Worm (Caenorhabditis elegans) whole organism, L1 larva: ENCODE data around the gene dsb-1.

Source experiments
- C16A3.4 ChIP-seq: fragments of 150-350 bp; optimal IDR thresholded peaks from 2 replicates; lab custom pipeline; 2014; ENCODE audit warnings: missing biosample characterization, missing genetic modification characterization
- aly-2 ChIP-seq: fragments of 150-350 bp; optimal IDR thresholded peaks from 2 replicates; lab custom pipeline; 2014; ENCODE audit warnings: missing biosample characterization, missing genetic modification characterization
- blmp-1 ChIP-seq: fragments of 150-350 bp; optimal IDR thresholded peaks from 2 replicates; lab custom pipeline; 2014; ENCODE audit warnings: missing biosample characterization, missing genetic modification characterization
- ceh-8 ChIP-seq: fragments of 200-800 bp; sonication (Bioruptor generic); optimal IDR thresholded peaks from 2 replicates; lab custom pipeline; 2018; ENCODE audit warnings: mild to moderate bottlenecking, missing genetic modification characterization, moderate library complexity, missing compliant biosample characterization
- ceh-82 ChIP-seq, 3 experiments: fragments of 150-350 bp in 1 of 3; sonication (generic microtip) in 2 of 3; optimal IDR thresholded peaks; 2 replicates each; lab custom pipeline; 2014 to 2017; ENCODE audit warnings: missing biosample characterization in 3 of 3, missing genetic modification characterization in 3 of 3
- dpl-1 ChIP-seq, 3 experiments: fragments of 150-350 bp in 2 of 3; sonication (generic microtip) in 1 of 3; optimal IDR thresholded peaks; 2 replicates each; lab custom pipeline; 2014 to 2017; ENCODE audit warnings: missing biosample characterization in 3 of 3, missing genetic modification characterization in 3 of 3, missing genetic modification reagents in 3 of 3
- dsc-1 ChIP-seq: sonication (generic microtip); optimal IDR thresholded peaks from 2 replicates; lab custom pipeline; 2016; ENCODE audit warnings: mild to moderate bottlenecking, missing genetic modification characterization, missing compliant biosample characterization
- efl-1 ChIP-seq, 4 experiments: fragments of 150-350 bp; optimal IDR thresholded peaks in 3 of 4; peaks in 1 of 4; 1 replicate in 1 of 4; 2 replicates in 3 of 4; lab custom pipeline; 2014; ENCODE audit warnings: missing biosample characterization in 2 of 4, missing genetic modification characterization in 2 of 4, missing genetic modification reagents in 2 of 4
- efl-3 ChIP-seq: fragments of 200-800 bp; sonication (Bioruptor generic); optimal IDR thresholded peaks from 2 replicates; lab custom pipeline; 2018; ENCODE audit warnings: mild to moderate bottlenecking, missing genetic modification characterization, missing compliant biosample characterization
- egl-13 ChIP-seq: sonication (generic microtip); optimal IDR thresholded peaks from 2 replicates; lab custom pipeline; 2016; ENCODE audit warnings: missing genotype, missing genetic modification reagents, missing genetic modification characterization, missing compliant biosample characterization
- egl-27 ChIP-seq, 2 experiments: fragments of 150-350 bp in 1 of 2; sonication (generic microtip); optimal IDR thresholded peaks; 3 replicates each; lab custom pipeline; 2017 to 2018; ENCODE audit warnings: missing biosample characterization in 2 of 2, missing genetic modification characterization in 2 of 2, missing genetic modification reagents in 2 of 2
- elt-2 ChIP-seq: sonication (generic microtip); optimal IDR thresholded peaks from 2 replicates; lab custom pipeline; 2016; ENCODE audit warnings: missing genetic modification characterization, mild to moderate bottlenecking, inconsistent platforms, missing compliant biosample characterization, missing genetic modification reagents
- elt-3 ChIP-seq, 6 experiments: fragments of 150-350 bp in 1 of 6; sonication (generic microtip); optimal IDR thresholded peaks; 2 replicates each; lab custom pipeline; 2017 to 2018; ENCODE audit warnings: missing biosample characterization in 6 of 6, missing genetic modification characterization in 6 of 6, inconsistent platforms in 1 of 6
- ets-5 ChIP-seq: fragments of 200-800 bp; sonication (Bioruptor generic); IDR thresholded peaks from 2 replicates; pipeline ENCODE4 v1.3.6; 2022; ENCODE audit warnings: missing genetic modification characterization, missing compliant biosample characterization
- fkh-10 ChIP-seq: sonication (generic microtip); optimal IDR thresholded peaks from 2 replicates; lab custom pipeline; 2017; ENCODE audit warnings: missing biosample characterization, missing genetic modification reagents, missing genetic modification characterization
- hlh-4 ChIP-seq: sonication (generic microtip); optimal IDR thresholded peaks from 2 replicates; lab custom pipeline; 2016; ENCODE audit warnings: mild to moderate bottlenecking, missing genetic modification characterization, missing compliant biosample characterization
- hpl-2 ChIP-seq: fragments of 150-350 bp; optimal IDR thresholded peaks from 2 replicates; lab custom pipeline; 2014; ENCODE audit warnings: missing biosample characterization, missing genetic modification reagents, missing genetic modification characterization
- isw-1 ChIP-seq: fragments of 200-800 bp; sonication (Bioruptor generic); IDR thresholded peaks from 2 replicates; pipeline ENCODE4 v1.3.6; 2022; ENCODE audit warnings: missing genetic modification characterization, missing compliant biosample characterization
- jun-1 ChIP-seq: fragments of 150-350 bp; optimal IDR thresholded peaks from 2 replicates; lab custom pipeline; 2014; ENCODE audit warnings: missing biosample characterization, missing genetic modification reagents, missing genetic modification characterization
- lin-13 ChIP-seq: fragments of 150-350 bp; optimal IDR thresholded peaks from 2 replicates; lab custom pipeline; 2014; ENCODE audit warnings: missing biosample characterization, missing genetic modification reagents, missing genetic modification characterization
- lin-14 ChIP-seq: fragments of 200-800 bp; sonication (Bioruptor generic); optimal IDR thresholded peaks from 2 replicates; lab custom pipeline; 2018; ENCODE audit warnings: mild to moderate bottlenecking, missing genetic modification characterization, moderate library complexity, missing compliant biosample characterization
- lin-15B ChIP-seq: fragments of 150-350 bp; sonication (generic microtip); optimal IDR thresholded peaks from 3 replicates; lab custom pipeline; 2014; ENCODE audit warnings: missing biosample characterization, missing genetic modification characterization
- lin-39 ChIP-seq: fragments of 150-350 bp; optimal IDR thresholded peaks from 2 replicates; lab custom pipeline; 2014; ENCODE audit warnings: missing biosample characterization, missing genetic modification reagents, missing genetic modification characterization
- lir-3 ChIP-seq: sonication (generic microtip); optimal IDR thresholded peaks from 2 replicates; lab custom pipeline; 2016; ENCODE audit warnings: mild to moderate bottlenecking, missing genetic modification characterization, moderate library complexity, missing compliant biosample characterization; ENCODE audit not compliant: poor library complexity
- mab-9 ChIP-seq: fragments of 200-800 bp; sonication (Bioruptor generic); IDR thresholded peaks from 2 replicates; pipeline ENCODE4 v1.3.6; 2022; ENCODE audit warnings: missing genetic modification reagents, missing genetic modification characterization, missing compliant biosample characterization
- mdl-1 ChIP-seq, 2 experiments: fragments of 150-350 bp; optimal IDR thresholded peaks; 2 replicates each; lab custom pipeline; 2014 to 2017; ENCODE audit warnings: missing biosample characterization in 2 of 2, missing genetic modification characterization in 2 of 2, inconsistent platforms in 1 of 2
- mef-2 ChIP-seq: fragments of 150-350 bp; optimal IDR thresholded peaks from 2 replicates; lab custom pipeline; 2014; ENCODE audit warnings: missing biosample characterization, missing genetic modification characterization
- mep-1 ChIP-seq: fragments of 150-350 bp; optimal IDR thresholded peaks from 2 replicates; lab custom pipeline; 2014; ENCODE audit warnings: missing biosample characterization, missing genetic modification characterization
- nhr-11 ChIP-seq: fragments of 150-350 bp; optimal IDR thresholded peaks from 2 replicates; lab custom pipeline; 2014; ENCODE audit warnings: missing biosample characterization, missing genetic modification characterization
- nhr-20 ChIP-seq: sonication (generic microtip); optimal IDR thresholded peaks from 2 replicates; lab custom pipeline; 2016; ENCODE audit warnings: mild to moderate bottlenecking, missing genetic modification characterization, missing compliant biosample characterization
- nhr-237 ChIP-seq: fragments of 150-350 bp; optimal IDR thresholded peaks from 2 replicates; lab custom pipeline; 2014; ENCODE audit warnings: missing biosample characterization, missing genetic modification characterization
- nhr-47 ChIP-seq: sonication (generic microtip); optimal IDR thresholded peaks from 2 replicates; lab custom pipeline; 2016; ENCODE audit warnings: mild to moderate bottlenecking, missing genetic modification characterization, moderate library complexity, missing compliant biosample characterization
- nhr-77 ChIP-seq: fragments of 150-350 bp; optimal IDR thresholded peaks from 2 replicates; lab custom pipeline; 2014; ENCODE audit warnings: missing biosample characterization, missing genetic modification characterization
- nhr-85 ChIP-seq: sonication (generic microtip); peaks from one replicate; lab custom pipeline; 2016; ENCODE audit warnings: missing genetic modification characterization, inconsistent platforms, missing compliant biosample characterization
- pax-3 ChIP-seq: fragments of 200-800 bp; sonication (Bioruptor generic); optimal IDR thresholded peaks from 2 replicates; lab custom pipeline; 2018; ENCODE audit warnings: mild to moderate bottlenecking, missing genetic modification characterization, moderate library complexity, missing compliant biosample characterization
- skn-1 ChIP-seq: fragments of 150-350 bp; optimal IDR thresholded peaks from 2 replicates; lab custom pipeline; 2014; ENCODE audit warnings: missing biosample characterization, missing genetic modification characterization
- snpc-4 ChIP-seq: fragments of 150-350 bp; optimal IDR thresholded peaks from 2 replicates; lab custom pipeline; 2014; ENCODE audit warnings: missing biosample characterization, missing genetic modification characterization
- snu-23 ChIP-seq: sonication (generic microtip); optimal IDR thresholded peaks from 2 replicates; lab custom pipeline; 2016; ENCODE audit warnings: missing genetic modification characterization, missing compliant biosample characterization
- sup-37 ChIP-seq: fragments of 200-800 bp; sonication (Bioruptor generic); optimal IDR thresholded peaks from 2 replicates; lab custom pipeline; 2018; ENCODE audit warnings: mild to moderate bottlenecking, missing genetic modification characterization, missing compliant biosample characterization
- swsn-7 ChIP-seq: sonication (generic microtip); optimal IDR thresholded peaks from 2 replicates; lab custom pipeline; 2016; ENCODE audit warnings: missing genetic modification characterization, missing compliant biosample characterization
- tbx-2 ChIP-seq: sonication (generic microtip); optimal IDR thresholded peaks from 2 replicates; lab custom pipeline; 2016; ENCODE audit warnings: missing genetic modification characterization, missing compliant biosample characterization
- xbp-1 ChIP-seq: sonication (generic microtip); optimal IDR thresholded peaks from 2 replicates; lab custom pipeline; 2016; ENCODE audit warnings: missing genetic modification characterization, missing compliant biosample characterization
- zip-4 ChIP-seq: fragments of 200-800 bp; sonication (Bioruptor generic); optimal IDR thresholded peaks from 2 replicates; lab custom pipeline; 2018; ENCODE audit warnings: mild to moderate bottlenecking, missing genetic modification characterization, moderate library complexity, missing compliant biosample characterization
- ztf-11 ChIP-seq, 2 experiments: sonication (generic microtip); optimal IDR thresholded peaks; 2 replicates each; lab custom pipeline; 2016 to 2017; ENCODE audit warnings: missing genetic modification characterization in 2 of 2, missing biosample characterization in 1 of 2, missing compliant biosample characterization in 1 of 2

dsb-1 gene

DNA sequence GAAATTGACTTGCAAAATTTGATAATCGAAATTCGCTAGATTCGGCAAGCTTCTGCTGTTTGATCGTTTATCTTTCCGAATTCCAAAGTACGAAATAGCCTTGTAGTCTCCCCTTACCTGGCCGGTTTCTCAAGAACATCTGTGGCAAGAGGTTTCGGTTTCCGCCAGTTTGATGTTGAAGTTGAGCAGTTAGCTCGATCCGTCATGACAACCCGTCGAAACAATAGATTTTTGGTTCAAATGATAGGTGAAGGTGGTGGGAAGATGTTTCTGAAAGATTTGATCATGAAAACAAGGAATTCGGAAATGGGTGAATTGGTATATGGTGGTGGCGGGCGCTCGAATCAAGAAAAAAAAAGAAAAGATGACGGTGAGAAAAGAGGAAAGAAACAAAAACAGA is 10.3 kb upstream of the dsb-1 start, which contains the start of gene acs-20:
Gene acs-20 (minus strand): TSS at position 270 of the 400 bp plus-strand sequence.
- TF ChIP-seq ztf-11 (tag; optimal IDR thresholded peaks at IDR 0.05; lab: Kevin White, UChicago) (no peak), efl-1 (optimal IDR thresholded peaks at IDR 0.05; lab: Kevin White, UChicago) (no peak), efl-1 (GFP tag; optimal IDR thresholded peaks at IDR 0.05 in 1 of 2; lab: Kevin White, UChicago) (peak in 1 of 2 experiments; percentile 74)
- TF ChIP-seq, all 84 proteins: peak for 1

ce11 chrIV:12399983-12400382 is 8.7 kb upstream of the dsb-1 start:
- peak; percentile 5 for TF ChIP-seq elt-2 (tag; lab: Kevin White, UChicago)
- no peak for TF ChIP-seq egl-13 (tag; lab: Kevin White, UChicago)

- TF ChIP-seq elt-3 (tag; optimal IDR thresholded peaks at IDR 0.05; lab: Kevin White, UChicago) (peak in 2 of 6 experiments; percentile 36 to 50), elt-2 (tag; lab: Kevin White, UChicago) (no peak), zip-4 (GFP tag; lab: Kevin White, UChicago) (no peak), efl-1 (optimal IDR thresholded peaks at IDR 0.05; lab: Kevin White, UChicago) (no peak), efl-1 (GFP tag; optimal IDR thresholded peaks at IDR 0.05 in 1 of 2; lab: Kevin White, UChicago) (peak in 1 of 2 experiments; percentile 71), nhr-85 (tag; lab: Kevin White, UChicago) (peak; percentile 39), blmp-1 (peak; percentile 87)
Observed at ce11 chrIV:12403440-12403839, 5.3 kb upstream of the dsb-1 start.

- TF ChIP-seq egl-27 (tag; optimal IDR thresholded peaks at IDR 0.05; lab: Kevin White, UChicago) (no peak), efl-3 (GFP tag; lab: Kevin White, UChicago) (no peak), ets-5 (no peak), swsn-7 (tag; lab: Kevin White, UChicago) (peak; percentile 75), nhr-77 (peak; percentile 81), lir-3 (tag; lab: Kevin White, UChicago) (peak; percentile 31), isw-1 (GFP tag; lab: Robert Waterston, UW) (peak; percentile 80), fkh-10 (GFP tag; lab: Kevin White, UChicago) (peak; percentile 84), ceh-82 (tag; optimal IDR thresholded peaks at IDR 0.05; lab: Kevin White, UChicago) (peak; percentile 66 to 89 (median 75)), sup-37 (GFP tag; lab: Kevin White, UChicago) (no peak), tbx-2 (tag; lab: Kevin White, UChicago) (peak; percentile 78), jun-1 (tag; lab: Kevin White, UChicago) (peak; percentile 75), snpc-4 (tag; lab: Kevin White, UChicago) (peak; percentile 67), lin-15B (tag; lab: Kevin White, UChicago) (peak; percentile 96), mdl-1 (tag; optimal IDR thresholded peaks at IDR 0.05; lab: Kevin White, UChicago) (peak in 1 of 2 experiments; percentile 75), lin-13 (peak; percentile 89), zip-4 (GFP tag; lab: Kevin White, UChicago) (no peak), lin-39 (tag; lab: Kevin White, UChicago) (peak; percentile 33), lin-14 (GFP tag; lab: Kevin White, UChicago) (peak; percentile 85), dpl-1 (GFP tag; optimal IDR thresholded peaks at IDR 0.05; lab: Kevin White, UChicago) (peak; percentile 93 to 96 (median 96)), ceh-8 (peak; percentile 70), nhr-11 (tag; lab: Kevin White, UChicago) (no peak), xbp-1 (tag; lab: Kevin White, UChicago) (peak; percentile 81), nhr-20 (tag; lab: Kevin White, UChicago) (peak; percentile 77), nhr-237 (tag; lab: Kevin White, UChicago) (peak; percentile 16), aly-2 (peak; percentile 61), mef-2 (tag; lab: Kevin White, UChicago) (no peak), hlh-4 (tag; lab: Kevin White, UChicago) (no peak), mab-9 (GFP tag; lab: Robert Waterston, UW) (no peak), elt-3 (tag; optimal IDR thresholded peaks at IDR 0.05; lab: Kevin White, UChicago) (peak in 2 of 6 experiments; percentile 5 to 48), mep-1 (tag; lab: Kevin White, UChicago) (peak; percentile 89), skn-1 (tag; lab: Kevin White, UChicago) (peak; percentile 83), pax-3 (tag; lab: Kevin White, UChicago) (peak; percentile 28), hpl-2 (GFP tag; lab: Kevin White, UChicago) (no peak), ztf-11 (tag; optimal IDR thresholded peaks at IDR 0.05; lab: Kevin White, UChicago) (peak in 1 of 2 experiments; percentile 59), efl-1 (optimal IDR thresholded peaks at IDR 0.05; lab: Kevin White, UChicago) (peak; percentile 90 to 97), efl-1 (GFP tag; optimal IDR thresholded peaks at IDR 0.05 in 1 of 2; lab: Kevin White, UChicago) (peak; percentile 95 to 100), C16A3.4 (tag; lab: Kevin White, UChicago) (peak; percentile 96), dsc-1 (tag; lab: Kevin White, UChicago) (peak; percentile 63), snu-23 (peak; percentile 88), nhr-47 (peak; percentile 83)
Observed at ce11 chrIV:12404137-12404536, 4.6 kb upstream of the dsb-1 start, which contains the start of gene gex-3. Gene gex-3, plus strand, starts transcription at chrIV:12404431.
